Worm (Caenorhabditis elegans) whole organism, young adult: ENCODE data around the gene elo-5.
A peak's percentile ranks its signal among the peaks of the same experiment; 100 is the strongest.

Experiments used
- B0035.1 ChIP-seq: sonication (generic microtip); optimal IDR thresholded peaks from 2 replicates; lab custom pipeline; 2016; ENCODE audit warnings: missing genetic modification characterization, mild to moderate bottlenecking, missing compliant biosample characterization, missing genotype, missing genetic modification reagents
- C17E4.6 ChIP-seq: fragments of 200-800 bp; sonication (Bioruptor generic); IDR thresholded peaks from 2 replicates; pipeline ENCODE4 v1.3.6; 2022; ENCODE audit warnings: missing genetic modification reagents, missing genetic modification characterization, missing compliant biosample characterization
- D2030.7 ChIP-seq: fragments of 200-800 bp; sonication (Bioruptor generic); IDR thresholded peaks from 2 replicates; pipeline ENCODE4 v1.3.6; 2022; ENCODE audit warnings: missing genetic modification reagents, missing genetic modification characterization, missing compliant biosample characterization
- F22D6.2 ChIP-seq: sonication (generic microtip); optimal IDR thresholded peaks from 2 replicates; lab custom pipeline; 2016; ENCODE audit warnings: mild to moderate bottlenecking, missing genetic modification characterization, missing compliant biosample characterization
- F23B12.7 ChIP-seq: sonication (generic microtip); optimal IDR thresholded peaks from 2 replicates; lab custom pipeline; 2017; ENCODE audit warnings: missing genetic modification characterization, mild to moderate bottlenecking, missing compliant biosample characterization, antibody characterized with exemption, moderate library complexity; ENCODE audit not compliant: insufficient read depth
- F33H1.4 ChIP-seq: fragments of 200-800 bp; sonication (Bioruptor generic); IDR thresholded peaks from 2 replicates; pipeline ENCODE4 v1.3.6; 2022; ENCODE audit warnings: missing genetic modification reagents, missing genetic modification characterization, missing compliant biosample characterization
- F49E8.2 ChIP-seq: sonication (generic microtip); optimal IDR thresholded peaks from 3 replicates; lab custom pipeline; 2017; ENCODE audit warnings: missing genetic modification characterization, mild to moderate bottlenecking, missing compliant biosample characterization, antibody characterized with exemption, moderate library complexity; ENCODE audit not compliant: insufficient read depth
- K12H6.12 ChIP-seq: fragments of 200-800 bp; sonication (Bioruptor generic); optimal IDR thresholded peaks from 2 replicates; lab custom pipeline; 2018; ENCODE audit warnings: mild to moderate bottlenecking, missing genetic modification characterization, missing compliant biosample characterization
- Y67H2A.10 ChIP-seq: fragments of 200-800 bp; sonication (Bioruptor generic); conservative IDR thresholded peaks from 2 replicates; pipeline ENCODE4 v1.3.6; 2022; ENCODE audit warnings: missing genetic modification reagents, missing genetic modification characterization, missing compliant biosample characterization
- Y79H2A.3 ChIP-seq: fragments of 200-800 bp; sonication (Bioruptor generic); conservative IDR thresholded peaks from 2 replicates; pipeline ENCODE4 v1.3.6; 2022; ENCODE audit warnings: missing genetic modification reagents, missing genetic modification characterization, missing compliant biosample characterization
- ZK185.1 ChIP-seq: sonication (generic microtip); optimal IDR thresholded peaks from 2 replicates; lab custom pipeline; 2016; ENCODE audit warnings: mild to moderate bottlenecking, missing genetic modification characterization, missing compliant biosample characterization; ENCODE audit not compliant: poor library complexity, severe bottlenecking
- attf-3 ChIP-seq: fragments of 200-800 bp; sonication (Bioruptor generic); conservative IDR thresholded peaks from 2 replicates; pipeline ENCODE4 v1.3.6; 2022; ENCODE audit warnings: missing genetic modification reagents, missing genetic modification characterization, missing compliant biosample characterization
- attf-5 ChIP-seq: fragments of 200-800 bp; sonication (Bioruptor generic); optimal IDR thresholded peaks from 2 replicates; lab custom pipeline; 2018; ENCODE audit warnings: mild to moderate bottlenecking, missing genetic modification characterization, missing compliant biosample characterization
- attf-6 ChIP-seq: fragments of 200-800 bp; sonication (Bioruptor generic); IDR thresholded peaks from 2 replicates; pipeline ENCODE4 v1.3.6; 2022; ENCODE audit warnings: missing genetic modification reagents, missing genetic modification characterization, missing compliant biosample characterization
- bed-1 ChIP-seq: fragments of 200-800 bp; sonication (Bioruptor generic); IDR thresholded peaks from 2 replicates; pipeline ENCODE4 v1.3.6; 2022; ENCODE audit warnings: missing genetic modification reagents, missing genetic modification characterization, missing compliant biosample characterization
- bed-2 ChIP-seq: fragments of 200-800 bp; sonication (Bioruptor generic); IDR thresholded peaks from 2 replicates; pipeline ENCODE4 v1.3.6; 2022; ENCODE audit warnings: missing genetic modification reagents, missing genetic modification characterization, missing compliant biosample characterization
- cebp-1 ChIP-seq, 2 experiments: fragments of 200-800 bp in 1 of 2; sonication (Bioruptor generic) in 1 of 2; sonication (generic microtip) in 1 of 2; IDR thresholded peaks in 1 of 2; optimal IDR thresholded peaks in 1 of 2; 2 replicates each; pipeline versions ENCODE4 v1.3.6 to Lab custom; 2017 to 2022; ENCODE audit warnings: missing compliant biosample characterization in 2 of 2, missing genetic modification characterization in 2 of 2, mild to moderate bottlenecking in 1 of 2, missing genetic modification reagents in 1 of 2, moderate library complexity in 1 of 2
- cebp-2 ChIP-seq: fragments of 200-800 bp; sonication (Bioruptor generic); IDR thresholded peaks from 2 replicates; pipeline ENCODE4 v1.3.6; 2022; ENCODE audit warnings: missing genetic modification characterization, missing compliant biosample characterization
- ceh-27 ChIP-seq: fragments of 200-800 bp; sonication (Bioruptor generic); optimal IDR thresholded peaks from 2 replicates; lab custom pipeline; 2018; ENCODE audit warnings: mild to moderate bottlenecking, missing genetic modification characterization, moderate library complexity, missing compliant biosample characterization
- ceh-40 ChIP-seq: fragments of 200-800 bp; sonication (Bioruptor generic); IDR thresholded peaks from 2 replicates; pipeline ENCODE4 v1.3.6; 2022; ENCODE audit warnings: missing genetic modification characterization, missing compliant biosample characterization
- ets-4 ChIP-seq: fragments of 200-800 bp; sonication (Bioruptor generic); optimal IDR thresholded peaks from 2 replicates; lab custom pipeline; 2018; ENCODE audit warnings: mild to moderate bottlenecking, missing genetic modification characterization, missing compliant biosample characterization
- gei-17 ChIP-seq: fragments of 200-800 bp; sonication (Bioruptor generic); optimal IDR thresholded peaks from 2 replicates; lab custom pipeline; 2018; ENCODE audit warnings: mild to moderate bottlenecking, missing genetic modification characterization, missing compliant biosample characterization
- hlh-12 ChIP-seq: sonication (generic microtip); optimal IDR thresholded peaks from 2 replicates; lab custom pipeline; 2016; ENCODE audit warnings: missing genetic modification characterization, missing compliant biosample characterization
- hrde-1 ChIP-seq: sonication (generic microtip); optimal IDR thresholded peaks from 2 replicates; lab custom pipeline; 2016; ENCODE audit warnings: missing genetic modification characterization, mild to moderate bottlenecking, missing compliant biosample characterization, moderate library complexity, missing genotype, missing genetic modification reagents, borderline replicate concordance
- hsf-1 ChIP-seq: fragments of 200-800 bp; sonication (Bioruptor generic); IDR thresholded peaks from 2 replicates; pipeline ENCODE4 v1.3.6; 2022; ENCODE audit warnings: missing genetic modification reagents, missing genetic modification characterization, missing compliant biosample characterization
- let-607 ChIP-seq, 2 experiments: fragments of 200-800 bp in 1 of 2; sonication (Bioruptor generic) in 1 of 2; sonication (generic microtip) in 1 of 2; optimal IDR thresholded peaks; 2 replicates each; lab custom pipeline; 2016 to 2018; ENCODE audit warnings: mild to moderate bottlenecking in 2 of 2, missing compliant biosample characterization in 2 of 2, missing genetic modification characterization in 2 of 2, moderate library complexity in 2 of 2, missing genotype in 1 of 2
- lin-35 ChIP-seq, 3 experiments: fragments of 150-350 bp in 2 of 3; sonication (generic microtip) in 1 of 3; optimal IDR thresholded peaks; 2 replicates each; lab custom pipeline; 2014 to 2018; ENCODE audit warnings: missing biosample characterization in 3 of 3, missing genetic modification characterization in 3 of 3, missing genetic modification reagents in 3 of 3
- lsl-1 ChIP-seq: fragments of 200-800 bp; sonication (Bioruptor generic); optimal IDR thresholded peaks from 2 replicates; lab custom pipeline; 2018; ENCODE audit warnings: mild to moderate bottlenecking, missing genetic modification characterization, moderate library complexity, missing compliant biosample characterization
- madf-10 ChIP-seq: sonication (generic microtip); optimal IDR thresholded peaks from 2 replicates; lab custom pipeline; 2016; ENCODE audit warnings: mild to moderate bottlenecking, missing genetic modification characterization, missing compliant biosample characterization
- madf-8 ChIP-seq: fragments of 200-800 bp; sonication (Bioruptor generic); conservative IDR thresholded peaks from 2 replicates; pipeline ENCODE4 v1.3.6; 2022; ENCODE audit warnings: missing genetic modification reagents, missing genetic modification characterization, missing compliant biosample characterization
- mcd-1 ChIP-seq: fragments of 200-800 bp; sonication (Bioruptor generic); IDR thresholded peaks from 2 replicates; pipeline ENCODE4 v1.3.6; 2022; ENCODE audit warnings: missing genetic modification reagents, missing genetic modification characterization, missing compliant biosample characterization
- mel-28 ChIP-seq: sonication (generic microtip); optimal IDR thresholded peaks from 2 replicates; lab custom pipeline; 2016; ENCODE audit warnings: borderline replicate concordance, mild to moderate bottlenecking, missing genetic modification characterization, missing compliant biosample characterization
- nhr-90 ChIP-seq: sonication (generic microtip); optimal IDR thresholded peaks from 2 replicates; lab custom pipeline; 2016; ENCODE audit warnings: missing genotype, mild to moderate bottlenecking, missing genetic modification characterization, missing compliant biosample characterization
- rcor-1 ChIP-seq: fragments of 200-800 bp; sonication (Bioruptor generic); IDR thresholded peaks from 2 replicates; pipeline ENCODE4 v1.3.6; 2022; ENCODE audit warnings: missing genetic modification reagents, missing genetic modification characterization, missing compliant biosample characterization
- snpc-1.1 ChIP-seq: sonication (generic microtip); optimal IDR thresholded peaks from 2 replicates; lab custom pipeline; 2017; ENCODE audit warnings: missing genetic modification characterization, mild to moderate bottlenecking, missing compliant biosample characterization, antibody characterized with exemption, moderate library complexity, missing genotype, missing genetic modification reagents; ENCODE audit not compliant: insufficient read depth
- snpc-4 ChIP-seq, 5 experiments: fragments of 150-350 bp in 1 of 5; sonication (generic microtip) in 4 of 5; optimal IDR thresholded peaks; 2 replicates each; lab custom pipeline; 2014 to 2018; ENCODE audit warnings: missing genetic modification characterization in 5 of 5, missing biosample characterization in 3 of 5, antibody characterized with exemption in 2 of 5, mild to moderate bottlenecking in 2 of 5, missing compliant biosample characterization in 2 of 5, missing genotype in 2 of 5, moderate library complexity in 2 of 5, missing genetic modification reagents in 1 of 5
- somi-1 ChIP-seq: fragments of 200-800 bp; sonication (Bioruptor generic); optimal IDR thresholded peaks from 2 replicates; lab custom pipeline; 2018; ENCODE audit warnings: mild to moderate bottlenecking, missing genetic modification characterization, missing compliant biosample characterization
- tbp1 ChIP-seq: fragments of 200-800 bp; sonication (Bioruptor generic); optimal IDR thresholded peaks from 2 replicates; lab custom pipeline; 2018; ENCODE audit warnings: mild to moderate bottlenecking, missing genetic modification characterization, missing compliant biosample characterization
- unc-130 ChIP-seq: sonication (generic microtip); optimal IDR thresholded peaks from 2 replicates; lab custom pipeline; 2016; ENCODE audit warnings: missing genetic modification reagents, missing genetic modification characterization, missing compliant biosample characterization
- zfh-2 ChIP-seq: fragments of 200-800 bp; sonication (Bioruptor generic); conservative IDR thresholded peaks from 2 replicates; pipeline ENCODE4 v1.3.6; 2022; ENCODE audit warnings: missing genetic modification reagents, missing genetic modification characterization, missing compliant biosample characterization
- ztf-18 ChIP-seq: sonication (generic microtip); optimal IDR thresholded peaks from 2 replicates; lab custom pipeline; 2016; ENCODE audit warnings: missing genotype, mild to moderate bottlenecking, missing genetic modification characterization, missing compliant biosample characterization
- ztf-26 ChIP-seq: sonication (generic microtip); optimal IDR thresholded peaks from 2 replicates; lab custom pipeline; 2017; ENCODE audit warnings: missing genetic modification characterization, missing compliant biosample characterization
- ztf-3 ChIP-seq: fragments of 200-800 bp; sonication (Bioruptor generic); optimal IDR thresholded peaks from 2 replicates; lab custom pipeline; 2018; ENCODE audit warnings: mild to moderate bottlenecking, missing genetic modification characterization, missing compliant biosample characterization

The elo-5 gene

ce11 chrIV:5364135-5364609 lies 12.7 kb downstream of the elo-5 start, which contains the start of the genes hda-6 and F41H10.4 (continued):
- TF ChIP-seq hsf-1 (GFP tag; lab: Robert Waterston, UW) = no peak
- no peak for TF ChIP-seq mel-28 (tag; lab: Kevin White, UChicago)
- TF ChIP-seq Y67H2A.10 = no peak
- no peak for TF ChIP-seq F49E8.2 (tag; lab: Kevin White, UChicago)
- no peak for TF ChIP-seq somi-1 (GFP tag; lab: Kevin White, UChicago)
- no peak for TF ChIP-seq nhr-90 (tag; lab: Kevin White, UChicago)
- no peak for TF ChIP-seq cebp-1 (GFP tag; IDR thresholded peaks at IDR 0.05; lab: Robert Waterston, UW)
- peak; percentile 57 for TF ChIP-seq cebp-1 (tag; optimal IDR thresholded peaks at IDR 0.05; lab: Kevin White, UChicago)
- TF ChIP-seq D2030.7 = no peak
- TF ChIP-seq lin-35 (GFP tag; optimal IDR thresholded peaks at IDR 0.05; lab: Kevin White, UChicago) = no peak
- TF ChIP-seq ztf-26 = no peak
- TF ChIP-seq madf-8 (GFP tag; lab: Robert Waterston, UW) = no peak
- TF ChIP-seq snpc-1.1 (tag; lab: Kevin White, UChicago) = peak; percentile 65
- TF ChIP-seq madf-10 (tag; lab: Kevin White, UChicago) = peak; percentile 12
- TF ChIP-seq C17E4.6 (GFP tag; lab: Robert Waterston, UW) = no peak
- no peak for TF ChIP-seq bed-2
- no peak for TF ChIP-seq zfh-2 (GFP tag; lab: Robert Waterston, UW)
- TF ChIP-seq Y79H2A.3 (GFP tag; lab: Robert Waterston, UW) = no peak
- TF ChIP-seq unc-130 (GFP tag; lab: Kevin White, UChicago) = peak; percentile 55
- TF ChIP-seq gei-17 (GFP tag; lab: Kevin White, UChicago) = no peak
- peak; percentile 88 for TF ChIP-seq ZK185.1 (tag; lab: Kevin White, UChicago)
- TF ChIP-seq attf-5 = peak; percentile 86
- TF ChIP-seq ztf-3 (GFP tag; lab: Kevin White, UChicago) = no peak
- peak; percentile 92 for TF ChIP-seq ceh-27 (GFP tag; lab: Kevin White, UChicago)
- no peak for TF ChIP-seq hrde-1 (tag; lab: Kevin White, UChicago)
- no peak for TF ChIP-seq ets-4 (GFP tag; lab: Kevin White, UChicago)
- TF ChIP-seq K12H6.12 = peak; percentile 24
- no peak for TF ChIP-seq bed-1 (GFP tag; lab: Robert Waterston, UW)

ce11 chrIV:5360533-5360932 lies 16.4 kb downstream of the elo-5 start, which contains the start of gene F41H10.5:
Gene F41H10.5 (plus strand): TSS chrIV:5360907.
- TF ChIP-seq snpc-1.1 (tag; lab: Kevin White, UChicago) (no peak), bed-2 (no peak), rcor-1 (no peak), hlh-12 (no peak), snpc-4 (GFP tag; optimal IDR thresholded peaks at IDR 0.05; lab: Kevin White, UChicago) (no peak), snpc-4 (tag; optimal IDR thresholded peaks at IDR 0.05; lab: Kevin White, UChicago) (no peak), K12H6.12 (no peak), let-607 (tag; optimal IDR thresholded peaks at IDR 0.05; lab: Kevin White, UChicago) (no peak)

- TF ChIP-seq F33H1.4 (GFP tag; lab: Robert Waterston, UW) = no peak
- TF ChIP-seq tbp1 (GFP tag; lab: Kevin White, UChicago) = no peak
- TF ChIP-seq attf-6 (GFP tag; lab: Robert Waterston, UW) = no peak
- no peak for TF ChIP-seq ztf-18 (tag; lab: Kevin White, UChicago)
- TF ChIP-seq ceh-40 = no peak
- no peak for TF ChIP-seq lsl-1
- no peak for TF ChIP-seq attf-3 (GFP tag; lab: Robert Waterston, UW)
- no peak for TF ChIP-seq bed-2
- no peak for TF ChIP-seq B0035.1 (tag; lab: Kevin White, UChicago)
- no peak for TF ChIP-seq F23B12.7 (tag; lab: Kevin White, UChicago)
- TF ChIP-seq F22D6.2 (tag; lab: Kevin White, UChicago) = no peak
- TF ChIP-seq cebp-2 (GFP tag; lab: Robert Waterston, UW) = no peak
- no peak for TF ChIP-seq mcd-1 (GFP tag; lab: Robert Waterston, UW)
These were observed 22.4 kb downstream of the elo-5 start for ce11 chrIV:5354564-5354963.
